Fruit fly (Drosophila melanogaster) whole organism: Measurements from ENCODE around the gene Bhmt.

Source experiments
- CG8478 ChIP-seq: fragments of >200 bp; optimal IDR thresholded peaks from 2 replicates; lab custom pipeline; 2018; ENCODE audit warnings: inconsistent platforms
- Dll ChIP-seq: fragments of >200 bp; optimal IDR thresholded peaks from 2 replicates; lab custom pipeline; 2017
- EcR ChIP-seq, 2 experiments: fragments of >200 bp; optimal IDR thresholded peaks; 2 replicates each; lab custom pipeline; 2017; ENCODE audit warnings: missing biosample characterization in 2 of 2, missing genetic modification characterization in 2 of 2, missing genetic modification reagents in 2 of 2
- pan ChIP-seq: fragments of >200 bp; optimal IDR thresholded peaks from 2 replicates; lab custom pipeline; 2017
- usp ChIP-seq: fragments of >200 bp; optimal IDR thresholded peaks from 2 replicates; lab custom pipeline; 2017; ENCODE audit warnings: missing biosample characterization, missing genetic modification characterization, mixed read lengths

DNA sequence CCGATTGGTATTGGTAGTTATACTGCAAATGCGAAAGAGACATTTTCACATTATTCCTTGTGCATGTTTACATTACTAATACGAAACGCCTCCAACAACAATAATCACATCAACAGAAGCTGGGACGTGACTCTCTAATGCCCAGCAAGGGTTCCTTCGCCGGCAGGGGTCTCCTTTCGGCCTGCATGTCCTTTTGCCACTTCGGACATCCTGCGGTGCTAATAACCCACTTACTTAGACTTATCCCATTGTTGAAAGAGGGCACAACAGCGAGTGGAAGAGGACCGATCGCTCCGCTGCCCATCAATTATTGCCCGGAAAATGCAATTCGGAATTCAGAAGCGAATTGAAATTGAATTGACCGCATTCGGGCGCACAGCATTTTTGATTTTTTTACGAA is 31.2 kb downstream of the Bhmt start:
- TF ChIP-seq usp (GFP tag; lab: Kevin White, UChicago): no peak
- TF ChIP-seq CG8478 (lab: Kevin White, UChicago): no peak
- no peak for TF ChIP-seq pan (lab: Kevin White, UChicago)
- TF ChIP-seq Dll (lab: Kevin White, UChicago): no peak
- TF ChIP-seq EcR (GFP tag; optimal IDR thresholded peaks at IDR 0.05; lab: Kevin White, UChicago): no peak
